Fruit fly (Drosophila melanogaster) Kc167 (cell line): ENCODE data around the gene eIF2Bbeta.

Experiments used
- Myc ChIP-seq: fragments of >200 bp; optimal IDR thresholded peaks from 2 replicates; lab custom pipeline; 2017; ENCODE audit warnings: missing external identifiers
- h ChIP-seq: fragments of >200 bp; optimal IDR thresholded peaks from 3 replicates; lab custom pipeline; 2018; ENCODE audit warnings: missing external identifiers
- insv ChIP-seq: fragments of >200 bp; optimal IDR thresholded peaks from 3 replicates; lab custom pipeline; 2018; ENCODE audit warnings: missing external identifiers
- ttk ChIP-seq: sonication (Bioruptor generic); optimal IDR thresholded peaks from 2 replicates; lab custom pipeline; 2017; ENCODE audit warnings: missing external identifiers

DNA sequence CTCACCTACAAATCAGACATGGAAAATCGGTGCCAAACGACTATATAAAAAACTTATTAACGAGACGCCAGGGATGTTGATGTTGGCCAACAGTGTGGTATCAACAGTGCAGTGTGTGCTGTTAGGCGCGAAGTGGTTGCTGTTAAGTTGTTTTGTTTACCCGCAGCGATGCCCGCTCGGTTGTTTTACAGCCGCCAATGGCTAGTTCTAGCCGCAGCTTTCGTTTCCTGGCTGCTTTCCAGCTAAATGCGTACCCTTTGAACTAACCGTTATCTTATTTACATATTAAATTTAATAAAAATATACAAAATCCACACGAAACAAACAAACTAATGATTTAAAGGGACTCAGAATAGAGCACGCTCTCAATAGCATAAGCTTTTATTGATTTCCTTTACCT, 34.3 kb downstream of the eIF2Bbeta start, which contains the start of gene crm:
- TF ChIP-seq ttk (lab: Kevin White, UChicago) (no peak), Myc (lab: Kevin White, UChicago) (no peak), insv (no peak), h (no peak)
